Worm (Caenorhabditis elegans) whole organism, L3 larva: ENCODE results near the gene cah-4.

ENCODE experiments used
- mdl-1 ChIP-seq: fragments of 150-350 bp; optimal IDR thresholded peaks from 2 replicates; lab custom pipeline; 2014; ENCODE audit warnings: missing biosample characterization, missing genetic modification characterization
- nhr-11 ChIP-seq: fragments of 150-350 bp; optimal IDR thresholded peaks from 2 replicates; lab custom pipeline; 2014; ENCODE audit warnings: missing biosample characterization, missing genetic modification characterization
- nhr-76 ChIP-seq: fragments of 150-350 bp; sonication (generic microtip); optimal IDR thresholded peaks from 5 replicates; lab custom pipeline; 2014; ENCODE audit warnings: missing biosample characterization, missing genetic modification characterization

- no peak for TF ChIP-seq mdl-1
- TF ChIP-seq nhr-76 (tag; lab: Kevin White, UChicago): no peak
- no peak for TF ChIP-seq nhr-11 (tag; lab: Kevin White, UChicago)
These were observed 27.5 kb downstream of the cah-4 start, which contains the start of gene R01E6.7 for ce11 chrX:13569854-13570253.
